Fruit fly (Drosophila melanogaster) whole organism, adult: ENCODE measurements around the gene CG14676.

Source experiments
- CG11617 ChIP-seq: fragments of 200-800 bp; sonication (Bioruptor generic); optimal IDR thresholded peaks from 2 replicates; lab custom pipeline; 2017; ENCODE audit warnings: mild to moderate bottlenecking, missing biosample characterization, missing genetic modification reagents, missing genetic modification characterization
- CG14711 ChIP-seq: fragments of 200-800 bp; sonication (Bioruptor generic); optimal IDR thresholded peaks from 2 replicates; lab custom pipeline; 2018; ENCODE audit warnings: missing biosample characterization, mild to moderate bottlenecking, missing genetic modification characterization, moderate library complexity
- CG1620 ChIP-seq: fragments of 200-800 bp; sonication (Bioruptor generic); optimal IDR thresholded peaks from 2 replicates; lab custom pipeline; 2016; ENCODE audit warnings: missing biosample characterization, missing genetic modification characterization
- CG33017 ChIP-seq: fragments of 200-800 bp; sonication (Bioruptor generic); optimal IDR thresholded peaks from 2 replicates; lab custom pipeline; 2018; ENCODE audit warnings: missing biosample characterization, mild to moderate bottlenecking, missing genetic modification characterization, moderate library complexity
- CG7045 ChIP-seq: fragments of 200-800 bp; sonication (Bioruptor generic); optimal IDR thresholded peaks from 2 replicates; lab custom pipeline; 2017; ENCODE audit warnings: missing biosample characterization, mild to moderate bottlenecking, missing genetic modification characterization
- Clk ChIP-seq: fragments of 200-800 bp; sonication (Bioruptor generic); optimal IDR thresholded peaks from 2 replicates; lab custom pipeline; 2017; ENCODE audit warnings: missing biosample characterization, missing genetic modification characterization
- Crg-1 ChIP-seq: fragments of 200-800 bp; sonication (Bioruptor generic); optimal IDR thresholded peaks from 2 replicates; lab custom pipeline; 2016; ENCODE audit warnings: missing biosample characterization, missing genetic modification characterization
- Hr96 ChIP-seq: fragments of 200-800 bp; sonication (Bioruptor generic); optimal IDR thresholded peaks from 2 replicates; lab custom pipeline; 2016; ENCODE audit warnings: missing biosample characterization, missing genetic modification characterization
- Mnt ChIP-seq: fragments of 200-800 bp; sonication (Bioruptor generic); optimal IDR thresholded peaks from 2 replicates; lab custom pipeline; 2016; ENCODE audit warnings: missing biosample characterization, mild to moderate bottlenecking, missing genetic modification characterization
- bab1 ChIP-seq: fragments of 200-800 bp; sonication (Bioruptor generic); optimal IDR thresholded peaks from 3 replicates; lab custom pipeline; 2019; ENCODE audit warnings: missing biosample characterization, mild to moderate bottlenecking, missing genetic modification characterization, moderate library complexity
- cic ChIP-seq: fragments of 200-800 bp; sonication (Bioruptor generic); optimal IDR thresholded peaks from 2 replicates; lab custom pipeline; 2017; ENCODE audit warnings: missing biosample characterization, mild to moderate bottlenecking, missing genetic modification characterization, moderate library complexity
- ovo ChIP-seq: fragments of 200-800 bp; sonication (Bioruptor generic); optimal IDR thresholded peaks from 2 replicates; lab custom pipeline; 2016; ENCODE audit warnings: missing biosample characterization, missing genetic modification characterization
- tj ChIP-seq: fragments of 200-800 bp; sonication (Bioruptor generic); optimal IDR thresholded peaks from 3 replicates; lab custom pipeline; 2017; ENCODE audit warnings: missing biosample characterization, mild to moderate bottlenecking, missing genetic modification characterization, moderate library complexity
- toe ChIP-seq: fragments of 200-800 bp; sonication (Bioruptor generic); optimal IDR thresholded peaks from 2 replicates; lab custom pipeline; 2016; ENCODE audit warnings: missing biosample characterization, missing genetic modification characterization

- no peak for TF ChIP-seq bab1
- TF ChIP-seq CG7045, result no peak
- no peak for TF ChIP-seq CG11617 (GFP tag; lab: Kevin White, UChicago)
- no peak for TF ChIP-seq Mnt (GFP tag; lab: Kevin White, UChicago)
- no peak for TF ChIP-seq Clk (GFP tag; lab: Kevin White, UChicago)
- no peak for TF ChIP-seq CG1620 (GFP tag; lab: Kevin White, UChicago)
- TF ChIP-seq Hr96, result peak; percentile 1
- TF ChIP-seq cic (GFP tag; lab: Kevin White, UChicago), result peak; percentile 68
- no peak for TF ChIP-seq ovo (GFP tag; lab: Kevin White, UChicago)
- no peak for TF ChIP-seq Crg-1 (GFP tag; lab: Kevin White, UChicago)
- no peak for TF ChIP-seq tj (GFP tag; lab: Kevin White, UChicago)
- TF ChIP-seq CG33017 (tag; lab: Kevin White, UChicago), result no peak
- TF ChIP-seq toe, result no peak
- TF ChIP-seq CG14711, result no peak
Measured at dm6 chr3R:5832345-5832981, 14.6 kb upstream of the CG14676 start.
